Fruit fly (Drosophila melanogaster) Kc167 (cell line): ENCODE data around the gene CG10793.

ENCODE experiments used
- Myc ChIP-seq: fragments of >200 bp; optimal IDR thresholded peaks from 2 replicates; lab custom pipeline; 2017; ENCODE audit warnings: missing external identifiers
- Sin3A ChIP-seq: fragments of >200 bp; optimal IDR thresholded peaks from 2 replicates; lab custom pipeline; 2018; ENCODE audit warnings: missing external identifiers
- h ChIP-seq: fragments of >200 bp; optimal IDR thresholded peaks from 3 replicates; lab custom pipeline; 2018; ENCODE audit warnings: missing external identifiers
- insv ChIP-seq: fragments of >200 bp; optimal IDR thresholded peaks from 3 replicates; lab custom pipeline; 2018; ENCODE audit warnings: missing external identifiers
- ttk ChIP-seq: sonication (Bioruptor generic); optimal IDR thresholded peaks from 2 replicates; lab custom pipeline; 2017; ENCODE audit warnings: missing external identifiers

DNA sequence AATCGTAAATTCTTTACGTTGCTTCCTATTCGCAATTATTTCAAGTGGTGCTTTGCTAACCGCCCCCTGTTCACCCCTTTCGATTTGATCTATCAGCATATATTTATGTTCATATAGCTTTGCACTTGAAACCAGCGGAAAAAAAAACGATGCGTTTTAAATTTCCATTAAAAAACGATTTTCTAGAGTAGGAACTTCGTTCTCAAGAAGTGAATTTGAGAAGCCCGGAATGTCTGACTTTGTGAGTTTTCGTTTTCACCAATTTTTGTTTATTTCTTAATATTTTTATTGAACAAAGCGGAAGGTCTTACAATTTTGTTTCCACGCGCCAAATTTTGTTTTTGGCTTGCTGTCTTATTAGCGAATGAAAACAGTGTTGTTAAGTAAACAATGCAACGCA lies 46.2 kb upstream of the CG10793 start:
- TF ChIP-seq Myc (lab: Kevin White, UChicago): no peak
- TF ChIP-seq Sin3A: no peak
- no peak for TF ChIP-seq ttk (lab: Kevin White, UChicago)
- no peak for TF ChIP-seq insv (lab: Kevin White, UChicago)
- no peak for TF ChIP-seq h (lab: Kevin White, UChicago)
